Worm (Caenorhabditis elegans) whole organism, late embryonic: ENCODE measurements around the gene col-167.
A peak's percentile ranks its signal among the peaks of the same experiment; 100 is the strongest.

Experiments used
- C08G9.2 ChIP-seq: sonication (generic microtip); optimal IDR thresholded peaks from 2 replicates; lab custom pipeline; 2016; ENCODE audit warnings: mild to moderate bottlenecking, missing genetic modification characterization, moderate library complexity, missing compliant biosample characterization
- K02D7.2 ChIP-seq: sonication (generic microtip); optimal IDR thresholded peaks from 2 replicates; lab custom pipeline; 2017; ENCODE audit warnings: mild to moderate bottlenecking, missing genetic modification characterization, missing compliant biosample characterization
- K09A11.1 ChIP-seq: sonication (generic microtip); optimal IDR thresholded peaks from 2 replicates; lab custom pipeline; 2017; ENCODE audit warnings: antibody characterized with exemption, mild to moderate bottlenecking, missing genetic modification characterization, missing compliant biosample characterization; ENCODE audit not compliant: insufficient read depth
- ceh-14 ChIP-seq: sonication (generic microtip); optimal IDR thresholded peaks from 2 replicates; lab custom pipeline; 2016; ENCODE audit warnings: missing genotype, missing genetic modification characterization, missing compliant biosample characterization
- ceh-30 ChIP-seq: fragments of 150-350 bp; optimal IDR thresholded peaks from 2 replicates; lab custom pipeline; 2014; ENCODE audit warnings: missing biosample characterization, missing genetic modification characterization
- ceh-45 ChIP-seq: fragments of 200-800 bp; sonication (Bioruptor generic); IDR thresholded peaks from 2 replicates; pipeline ENCODE4 v1.3.6; 2022; ENCODE audit warnings: missing genetic modification reagents, missing genetic modification characterization, missing compliant biosample characterization
- ceh-6 ChIP-seq: fragments of 200-800 bp; sonication (Bioruptor generic); optimal IDR thresholded peaks from 2 replicates; lab custom pipeline; 2018; ENCODE audit warnings: mild to moderate bottlenecking, missing genetic modification characterization, missing compliant biosample characterization
- ceh-9 ChIP-seq: sonication (generic microtip); optimal IDR thresholded peaks from 2 replicates; lab custom pipeline; 2016; ENCODE audit warnings: mild to moderate bottlenecking, missing genetic modification characterization, inconsistent platforms, missing compliant biosample characterization
- che-1 ChIP-seq: sonication (generic microtip); optimal IDR thresholded peaks from 2 replicates; lab custom pipeline; 2016; ENCODE audit warnings: mild to moderate bottlenecking, missing genetic modification characterization, missing compliant biosample characterization
- elt-2 ChIP-seq: sonication (generic microtip); optimal IDR thresholded peaks from 2 replicates; lab custom pipeline; 2016; ENCODE audit warnings: missing genetic modification reagents, missing genetic modification characterization, missing compliant biosample characterization
- elt-4 ChIP-seq: sonication (generic microtip); optimal IDR thresholded peaks from 2 replicates; lab custom pipeline; 2016; ENCODE audit warnings: missing genetic modification characterization, missing compliant biosample characterization
- eyg-1 ChIP-seq: sonication (generic microtip); optimal IDR thresholded peaks from 2 replicates; lab custom pipeline; 2016; ENCODE audit warnings: missing genotype, missing genetic modification characterization, missing compliant biosample characterization
- fax-1 ChIP-seq: sonication (generic microtip); optimal IDR thresholded peaks from 2 replicates; lab custom pipeline; 2016; ENCODE audit warnings: missing genotype, missing genetic modification characterization, missing compliant biosample characterization
- fkh-6 ChIP-seq: sonication (generic microtip); optimal IDR thresholded peaks from 2 replicates; lab custom pipeline; 2016; ENCODE audit warnings: missing genetic modification characterization, missing compliant biosample characterization
- lim-6 ChIP-seq: sonication (generic microtip); optimal IDR thresholded peaks from 2 replicates; lab custom pipeline; 2016; ENCODE audit warnings: missing genetic modification characterization, missing compliant biosample characterization
- madf-2 ChIP-seq: sonication (generic microtip); optimal IDR thresholded peaks from 2 replicates; lab custom pipeline; 2017; ENCODE audit warnings: missing genetic modification characterization, missing compliant biosample characterization
- mec-3 ChIP-seq: sonication (generic microtip); optimal IDR thresholded peaks from 2 replicates; lab custom pipeline; 2016; ENCODE audit warnings: borderline replicate concordance, missing genetic modification characterization, missing compliant biosample characterization
- nfya-1 ChIP-seq: sonication (generic microtip); optimal IDR thresholded peaks from 2 replicates; lab custom pipeline; 2017; ENCODE audit warnings: missing genetic modification characterization, mild to moderate bottlenecking, missing compliant biosample characterization, antibody characterized with exemption, moderate library complexity
- nhr-11 ChIP-seq: fragments of 150-350 bp; optimal IDR thresholded peaks from 2 replicates; lab custom pipeline; 2014; ENCODE audit warnings: missing biosample characterization, missing genetic modification characterization
- odd-2 ChIP-seq: sonication (generic microtip); optimal IDR thresholded peaks from 2 replicates; lab custom pipeline; 2017; ENCODE audit warnings: antibody characterized with exemption, mild to moderate bottlenecking, missing genetic modification characterization, missing compliant biosample characterization
- pag-3 ChIP-seq: sonication (generic microtip); optimal IDR thresholded peaks from 2 replicates; lab custom pipeline; 2016; ENCODE audit warnings: missing compliant biosample characterization, missing genetic modification characterization, borderline replicate concordance
- pha-2 ChIP-seq: sonication (generic microtip); optimal IDR thresholded peaks from 2 replicates; lab custom pipeline; 2017; ENCODE audit warnings: mild to moderate bottlenecking, missing genetic modification characterization, missing compliant biosample characterization
- pqm-1 ChIP-seq: sonication (generic microtip); optimal IDR thresholded peaks from 2 replicates; lab custom pipeline; 2016; ENCODE audit warnings: missing genetic modification characterization, missing compliant biosample characterization
- ref-2 ChIP-seq: sonication (generic microtip); optimal IDR thresholded peaks from 2 replicates; lab custom pipeline; 2016; ENCODE audit warnings: missing genetic modification characterization, missing compliant biosample characterization
- sox-2 ChIP-seq: fragments of 200-800 bp; sonication (Bioruptor generic); IDR thresholded peaks from 2 replicates; pipeline ENCODE4 v1.3.6; 2022; ENCODE audit warnings: missing genetic modification reagents, missing genetic modification characterization, missing compliant biosample characterization
- sox-4 ChIP-seq: sonication (generic microtip); optimal IDR thresholded peaks from 2 replicates; lab custom pipeline; 2017; ENCODE audit warnings: mild to moderate bottlenecking, missing genetic modification characterization, inconsistent platforms, missing compliant biosample characterization
- unc-3 ChIP-seq, 2 experiments: fragments of 200-800 bp in 1 of 2; sonication (Bioruptor generic) in 1 of 2; sonication (generic microtip) in 1 of 2; conservative IDR thresholded peaks in 1 of 2; optimal IDR thresholded peaks in 1 of 2; 2 replicates each; pipeline versions ENCODE4 v1.3.6 to Lab custom; 2016 to 2022; ENCODE audit warnings: missing compliant biosample characterization in 2 of 2, missing genetic modification characterization in 2 of 2, missing genetic modification reagents in 1 of 2
- unc-42 ChIP-seq: sonication (generic microtip); optimal IDR thresholded peaks from 2 replicates; lab custom pipeline; 2016; ENCODE audit warnings: missing genotype, missing genetic modification characterization, missing compliant biosample characterization
- zip-5 ChIP-seq: sonication (generic microtip); optimal IDR thresholded peaks from 2 replicates; lab custom pipeline; 2016; ENCODE audit warnings: missing genetic modification characterization, missing compliant biosample characterization
- ztf-16 ChIP-seq: sonication (generic microtip); optimal IDR thresholded peaks from 2 replicates; lab custom pipeline; 2017; ENCODE audit warnings: missing genetic modification characterization, missing compliant biosample characterization

The col-167 gene

DNA sequence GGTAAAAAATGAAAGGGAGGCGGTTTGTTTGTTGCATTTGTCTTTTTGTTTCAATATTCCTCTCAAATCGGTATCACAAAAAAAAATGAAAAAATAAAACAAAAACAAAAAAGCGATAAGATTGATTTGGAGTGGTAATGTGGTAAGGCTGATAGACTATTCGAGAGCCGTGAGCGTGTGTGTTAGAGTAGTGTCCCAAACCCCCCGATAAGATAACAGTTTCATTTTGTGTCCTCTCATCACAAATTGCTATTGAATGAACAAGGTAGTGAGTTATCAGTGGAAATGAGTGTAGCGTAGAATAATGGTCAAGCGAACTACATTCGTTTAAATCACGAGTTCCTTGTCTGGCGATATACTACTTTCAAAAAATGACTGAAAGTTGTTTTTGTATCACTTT lies 15.2 kb downstream of the col-167 start:
- TF ChIP-seq pha-2 (no peak), unc-3 (GFP tag; conservative IDR thresholded peaks at IDR 0.05; lab: Robert Waterston, UW) (no peak), unc-3 (tag; optimal IDR thresholded peaks at IDR 0.05; lab: Kevin White, UChicago) (no peak), zip-5 (tag; lab: Kevin White, UChicago) (no peak), pqm-1 (tag; lab: Kevin White, UChicago) (peak; percentile 40), elt-2 (tag; lab: Kevin White, UChicago) (peak; percentile 92), sox-4 (tag; lab: Kevin White, UChicago) (no peak)

DNA sequence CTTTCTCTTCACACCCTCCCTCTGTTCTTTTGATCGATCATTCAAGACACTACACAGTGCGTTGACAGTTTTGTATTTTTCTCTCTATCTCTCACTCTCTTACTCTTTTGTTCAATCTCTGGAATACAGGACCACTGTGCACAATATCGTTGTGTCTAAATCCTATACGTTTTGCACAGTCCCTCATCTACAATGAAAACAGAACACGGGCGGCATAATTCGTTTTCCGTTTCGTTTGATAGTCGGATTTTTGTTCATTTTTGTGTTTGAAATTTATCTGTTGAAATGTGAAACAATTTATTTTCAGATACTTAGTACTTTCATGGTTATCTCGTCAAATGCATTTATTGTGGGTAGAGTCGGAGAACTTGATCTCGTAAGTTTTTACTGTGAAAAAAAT lies 18.2 kb downstream of the col-167 start, which contains the start of gene C03B1.7:
Gene C03B1.7, plus strand, starts transcription at position 301 of the 400 bp plus-strand sequence.
- TF ChIP-seq pqm-1 (tag; lab: Kevin White, UChicago) (no peak), unc-42 (tag; lab: Kevin White, UChicago) (no peak), K02D7.2 (tag; lab: Kevin White, UChicago) (no peak), ztf-16 (tag; lab: Kevin White, UChicago) (no peak)

DNA sequence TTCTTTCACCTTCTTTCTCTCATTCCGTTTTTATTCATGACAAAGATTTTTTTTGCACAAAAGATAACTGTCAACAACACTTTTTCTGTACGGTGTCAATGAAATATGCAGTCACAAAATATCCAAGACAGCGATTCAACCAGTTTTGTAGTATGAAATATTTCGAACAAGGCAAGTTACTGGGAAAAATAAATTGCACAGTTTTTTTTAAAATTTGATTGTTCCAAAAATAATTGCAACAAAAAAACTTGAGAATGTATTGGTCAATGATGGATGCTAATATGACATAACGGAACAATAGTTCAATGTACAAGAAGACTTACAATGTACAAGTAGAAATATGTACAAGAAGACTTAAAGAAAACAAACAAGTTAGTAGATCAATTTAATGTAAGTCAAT lies 22.5 kb downstream of the col-167 start:
- TF ChIP-seq fax-1 (tag; lab: Kevin White, UChicago) (no peak), nhr-11 (tag; lab: Kevin White, UChicago) (no peak), ceh-14 (no peak), C08G9.2 (tag; lab: Kevin White, UChicago) (no peak), K09A11.1 (tag; lab: Kevin White, UChicago) (no peak), ceh-9 (tag; lab: Kevin White, UChicago) (no peak), ref-2 (tag; lab: Kevin White, UChicago) (no peak), eyg-1 (tag; lab: Kevin White, UChicago) (no peak), elt-4 (tag; lab: Kevin White, UChicago) (no peak), odd-2 (tag; lab: Kevin White, UChicago) (no peak), pag-3 (tag; lab: Kevin White, UChicago) (no peak), unc-42 (tag; lab: Kevin White, UChicago) (no peak), ceh-6 (GFP tag; lab: Kevin White, UChicago) (no peak), pha-2 (no peak)

DNA sequence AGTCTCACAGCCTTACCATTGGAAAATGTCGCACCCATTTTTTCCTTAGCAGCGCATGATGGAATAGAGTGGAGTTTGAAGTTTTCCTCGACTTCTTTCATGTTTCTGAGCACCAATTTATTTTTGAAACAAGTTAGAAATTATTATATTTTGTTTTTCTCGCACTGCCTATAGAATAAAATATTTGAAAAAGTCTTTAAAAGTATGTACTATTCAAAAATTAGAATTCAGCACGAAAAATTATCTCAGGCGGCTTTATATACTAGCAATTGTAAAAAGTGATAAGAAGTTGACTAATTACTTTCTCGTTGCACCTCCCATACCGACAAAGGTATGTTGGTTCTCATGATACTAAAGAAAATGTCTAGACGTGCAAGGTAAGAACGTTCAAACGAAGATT lies 23.7 kb downstream of the col-167 start, which contains the start of gene C03B1.9:
Gene C03B1.9, minus strand, starts transcription at position 101 of the 400 bp plus-strand sequence.
- TF ChIP-seq lim-6 (tag; lab: Kevin White, UChicago) = no peak
- TF ChIP-seq nfya-1 (tag; lab: Kevin White, UChicago) = no peak
- no peak for TF ChIP-seq madf-2 (tag; lab: Kevin White, UChicago)
- no peak for TF ChIP-seq pag-3 (tag; lab: Kevin White, UChicago)
- TF ChIP-seq K02D7.2 (tag; lab: Kevin White, UChicago) = no peak
- TF ChIP-seq unc-3 (GFP tag; conservative IDR thresholded peaks at IDR 0.05; lab: Robert Waterston, UW) = no peak
- TF ChIP-seq unc-3 (tag; optimal IDR thresholded peaks at IDR 0.05; lab: Kevin White, UChicago) = no peak
- no peak for TF ChIP-seq che-1 (tag; lab: Kevin White, UChicago)
- TF ChIP-seq fkh-6 (tag; lab: Kevin White, UChicago) = no peak
- TF ChIP-seq ztf-16 (tag; lab: Kevin White, UChicago) = no peak
- no peak for TF ChIP-seq ceh-45 (GFP tag; lab: Robert Waterston, UW)
- no peak for TF ChIP-seq ref-2 (tag; lab: Kevin White, UChicago)
- TF ChIP-seq sox-2 = no peak
- no peak for TF ChIP-seq mec-3 (tag; lab: Kevin White, UChicago)
- TF ChIP-seq, all 69 proteins: peak for 0

DNA sequence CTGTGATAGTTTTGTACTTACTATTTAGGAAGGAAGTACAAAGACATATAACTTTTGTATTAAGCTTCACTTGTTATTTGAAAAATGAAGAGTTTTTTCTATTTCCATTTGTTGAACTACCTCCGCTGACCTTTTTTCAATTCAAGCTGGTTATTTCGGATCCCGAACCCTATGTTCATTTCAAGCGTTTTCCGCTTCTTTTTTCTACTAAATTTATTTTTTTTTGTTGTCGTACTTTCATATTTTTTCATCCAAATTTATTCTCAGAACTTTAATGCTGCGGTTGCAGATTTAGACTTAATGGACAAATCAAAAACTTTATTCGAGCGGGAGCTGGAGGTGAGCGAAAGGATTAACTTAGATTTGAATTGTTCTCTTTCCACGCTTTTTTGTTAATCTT lies 26.7 kb downstream of the col-167 start, which contains the start of gene C03B1.6:
Gene C03B1.6, plus strand, starts transcription at position 301 of the 400 bp plus-strand sequence.
- TF ChIP-seq ceh-9 (tag; lab: Kevin White, UChicago) = no peak
- TF ChIP-seq ceh-30 (tag; lab: Kevin White, UChicago) = no peak
